Worm (Caenorhabditis elegans) whole organism, L1 larva: Measurements from ENCODE around the gene tag-250.

Source experiments
- C16A3.4 ChIP-seq: fragments of 150-350 bp; optimal IDR thresholded peaks from 2 replicates; lab custom pipeline; 2014; ENCODE audit warnings: missing biosample characterization, missing genetic modification characterization
- alr-1 ChIP-seq: fragments of 200-800 bp; sonication (Bioruptor generic); optimal IDR thresholded peaks from 2 replicates; lab custom pipeline; 2018; ENCODE audit warnings: borderline replicate concordance, mild to moderate bottlenecking, missing genetic modification characterization, missing compliant biosample characterization
- blmp-1 ChIP-seq: fragments of 150-350 bp; optimal IDR thresholded peaks from 2 replicates; lab custom pipeline; 2014; ENCODE audit warnings: missing biosample characterization, missing genetic modification characterization
- dsc-1 ChIP-seq: sonication (generic microtip); optimal IDR thresholded peaks from 2 replicates; lab custom pipeline; 2016; ENCODE audit warnings: mild to moderate bottlenecking, missing genetic modification characterization, missing compliant biosample characterization
- efl-1 ChIP-seq, 4 experiments: fragments of 150-350 bp; optimal IDR thresholded peaks in 3 of 4; peaks in 1 of 4; 1 replicate in 1 of 4; 2 replicates in 3 of 4; lab custom pipeline; 2014; ENCODE audit warnings: missing biosample characterization in 2 of 4, missing genetic modification characterization in 2 of 4, missing genetic modification reagents in 2 of 4
- efl-3 ChIP-seq: fragments of 200-800 bp; sonication (Bioruptor generic); optimal IDR thresholded peaks from 2 replicates; lab custom pipeline; 2018; ENCODE audit warnings: mild to moderate bottlenecking, missing genetic modification characterization, missing compliant biosample characterization
- elt-2 ChIP-seq: sonication (generic microtip); optimal IDR thresholded peaks from 2 replicates; lab custom pipeline; 2016; ENCODE audit warnings: missing genetic modification characterization, mild to moderate bottlenecking, inconsistent platforms, missing compliant biosample characterization, missing genetic modification reagents
- ets-5 ChIP-seq: fragments of 200-800 bp; sonication (Bioruptor generic); IDR thresholded peaks from 2 replicates; pipeline ENCODE4 v1.3.6; 2022; ENCODE audit warnings: missing genetic modification characterization, missing compliant biosample characterization
- fkh-8 ChIP-seq: sonication (generic microtip); optimal IDR thresholded peaks from 2 replicates; lab custom pipeline; 2016; ENCODE audit warnings: mild to moderate bottlenecking, missing genetic modification characterization, missing compliant biosample characterization
- fos-1 ChIP-seq: fragments of 150-350 bp; optimal IDR thresholded peaks from 2 replicates; lab custom pipeline; 2014; ENCODE audit warnings: missing biosample characterization, missing genetic modification characterization
- hlh-4 ChIP-seq: sonication (generic microtip); optimal IDR thresholded peaks from 2 replicates; lab custom pipeline; 2016; ENCODE audit warnings: mild to moderate bottlenecking, missing genetic modification characterization, missing compliant biosample characterization
- jun-1 ChIP-seq: fragments of 150-350 bp; optimal IDR thresholded peaks from 2 replicates; lab custom pipeline; 2014; ENCODE audit warnings: missing biosample characterization, missing genetic modification reagents, missing genetic modification characterization
- lin-14 ChIP-seq: fragments of 200-800 bp; sonication (Bioruptor generic); optimal IDR thresholded peaks from 2 replicates; lab custom pipeline; 2018; ENCODE audit warnings: mild to moderate bottlenecking, missing genetic modification characterization, moderate library complexity, missing compliant biosample characterization
- lin-35 ChIP-seq, 2 experiments: fragments of 150-350 bp; optimal IDR thresholded peaks; 2 replicates each; lab custom pipeline; 2014; ENCODE audit warnings: missing biosample characterization in 2 of 2, missing genetic modification characterization in 2 of 2, missing genetic modification reagents in 2 of 2
- lsy-2 ChIP-seq, 2 experiments: fragments of 150-350 bp; optimal IDR thresholded peaks; 2 replicates each; lab custom pipeline; 2014; ENCODE audit warnings: missing biosample characterization in 2 of 2, missing genetic modification characterization in 2 of 2
- mab-9 ChIP-seq: fragments of 200-800 bp; sonication (Bioruptor generic); IDR thresholded peaks from 2 replicates; pipeline ENCODE4 v1.3.6; 2022; ENCODE audit warnings: missing genetic modification reagents, missing genetic modification characterization, missing compliant biosample characterization
- mdl-1 ChIP-seq, 2 experiments: fragments of 150-350 bp; optimal IDR thresholded peaks; 2 replicates each; lab custom pipeline; 2014 to 2017; ENCODE audit warnings: missing biosample characterization in 2 of 2, missing genetic modification characterization in 2 of 2, inconsistent platforms in 1 of 2
- nhr-11 ChIP-seq: fragments of 150-350 bp; optimal IDR thresholded peaks from 2 replicates; lab custom pipeline; 2014; ENCODE audit warnings: missing biosample characterization, missing genetic modification characterization
- nhr-12 ChIP-seq: sonication (generic microtip); optimal IDR thresholded peaks from 2 replicates; lab custom pipeline; 2017; ENCODE audit warnings: missing biosample characterization, missing genetic modification characterization
- nhr-20 ChIP-seq: sonication (generic microtip); optimal IDR thresholded peaks from 2 replicates; lab custom pipeline; 2016; ENCODE audit warnings: mild to moderate bottlenecking, missing genetic modification characterization, missing compliant biosample characterization
- nhr-71 ChIP-seq: sonication (generic microtip); optimal IDR thresholded peaks from 2 replicates; lab custom pipeline; 2016; ENCODE audit warnings: mild to moderate bottlenecking, missing genetic modification characterization, moderate library complexity, missing compliant biosample characterization
- nhr-77 ChIP-seq: fragments of 150-350 bp; optimal IDR thresholded peaks from 2 replicates; lab custom pipeline; 2014; ENCODE audit warnings: missing biosample characterization, missing genetic modification characterization
- nhr-90 ChIP-seq: sonication (generic microtip); optimal IDR thresholded peaks from 2 replicates; lab custom pipeline; 2016; ENCODE audit warnings: mild to moderate bottlenecking, missing genetic modification characterization, missing compliant biosample characterization; ENCODE audit not compliant: poor library complexity
- pag-3 ChIP-seq: sonication (generic microtip); optimal IDR thresholded peaks from 2 replicates; lab custom pipeline; 2017; ENCODE audit warnings: missing genetic modification characterization, mild to moderate bottlenecking, missing compliant biosample characterization, antibody characterized with exemption, borderline replicate concordance; ENCODE audit not compliant: insufficient read depth
- pax-3 ChIP-seq: fragments of 200-800 bp; sonication (Bioruptor generic); optimal IDR thresholded peaks from 2 replicates; lab custom pipeline; 2018; ENCODE audit warnings: mild to moderate bottlenecking, missing genetic modification characterization, moderate library complexity, missing compliant biosample characterization
- pqm-1 ChIP-seq: sonication (generic microtip); optimal IDR thresholded peaks from 3 replicates; lab custom pipeline; 2017; ENCODE audit warnings: missing biosample characterization, missing genetic modification characterization
- rnt-1 ChIP-seq: sonication (generic microtip); optimal IDR thresholded peaks from 2 replicates; lab custom pipeline; 2016; ENCODE audit warnings: mild to moderate bottlenecking, missing genetic modification characterization, moderate library complexity, missing compliant biosample characterization
- skn-1 ChIP-seq: fragments of 150-350 bp; optimal IDR thresholded peaks from 2 replicates; lab custom pipeline; 2014; ENCODE audit warnings: missing biosample characterization, missing genetic modification characterization
- snu-23 ChIP-seq: sonication (generic microtip); optimal IDR thresholded peaks from 2 replicates; lab custom pipeline; 2016; ENCODE audit warnings: missing genetic modification characterization, missing compliant biosample characterization
- sptf-1 ChIP-seq: fragments of 150-350 bp; optimal IDR thresholded peaks from 2 replicates; lab custom pipeline; 2014; ENCODE audit warnings: missing biosample characterization, missing genetic modification characterization
- unc-130 ChIP-seq: fragments of 150-350 bp; optimal IDR thresholded peaks from 2 replicates; lab custom pipeline; 2017; ENCODE audit warnings: missing biosample characterization, missing genetic modification characterization, inconsistent platforms
- unc-86 ChIP-seq: sonication (generic microtip); optimal IDR thresholded peaks from 2 replicates; lab custom pipeline; 2016; ENCODE audit warnings: missing genetic modification characterization, missing compliant biosample characterization
- xbp-1 ChIP-seq: sonication (generic microtip); optimal IDR thresholded peaks from 2 replicates; lab custom pipeline; 2016; ENCODE audit warnings: missing genetic modification characterization, missing compliant biosample characterization
- zag-1 ChIP-seq: fragments of 150-350 bp; optimal IDR thresholded peaks from 2 replicates; lab custom pipeline; 2014; ENCODE audit warnings: missing biosample characterization, missing genetic modification characterization
- ztf-4 ChIP-seq: fragments of 150-350 bp; optimal IDR thresholded peaks from 2 replicates; lab custom pipeline; 2014; ENCODE audit warnings: missing biosample characterization, missing genetic modification characterization

The tag-250 gene

ce11 chrIII:7911621-7912020 is 13.1 kb downstream of the tag-250 start, which contains the start of gene ZK688.7 (continued):
- no peak for TF ChIP-seq zag-1 (tag; lab: Kevin White, UChicago)
- TF ChIP-seq blmp-1 (tag; lab: Kevin White, UChicago): peak; percentile 37
- no peak for TF ChIP-seq C16A3.4 (tag; lab: Kevin White, UChicago)
- peak; percentile 57 for TF ChIP-seq nhr-20
- TF ChIP-seq nhr-77 (tag; lab: Kevin White, UChicago): no peak
- TF ChIP-seq mab-9: no peak
- peak in 1 of 2 experiments; percentile 15 for TF ChIP-seq mdl-1 (tag; optimal IDR thresholded peaks at IDR 0.05; lab: Kevin White, UChicago)
- TF ChIP-seq pag-3 (tag; lab: Kevin White, UChicago): no peak
- no peak for TF ChIP-seq sptf-1 (tag; lab: Kevin White, UChicago)
- TF ChIP-seq xbp-1: no peak
- TF ChIP-seq skn-1 (tag; lab: Kevin White, UChicago): no peak

- TF ChIP-seq efl-1 (optimal IDR thresholded peaks at IDR 0.05; lab: Kevin White, UChicago): no peak
- peak in 1 of 2 experiments; percentile 52 for TF ChIP-seq efl-1 (GFP tag; optimal IDR thresholded peaks at IDR 0.05 in 1 of 2; lab: Kevin White, UChicago)
- no peak for TF ChIP-seq xbp-1
Measured at ce11 chrIII:7909263-7909662, 15.5 kb downstream of the tag-250 start, which contains the start of gene ZK688.1. ZK688.1 (plus strand) TSS chrIII:7909563.

- peak; percentile 48 for TF ChIP-seq rnt-1
- TF ChIP-seq nhr-90 (tag; lab: Kevin White, UChicago): no peak
- peak; percentile 36 for TF ChIP-seq nhr-71 (tag; lab: Kevin White, UChicago)
- TF ChIP-seq, all 84 proteins: peak for 2
Measured at ce11 chrIII:7907515-7907914, 17.2 kb downstream of the tag-250 start, which contains the start of gene pcp-5. pcp-5 (minus strand) TSS chrIII:7907615.

ce11 chrIII:7903427-7903826 is 21.3 kb downstream of the tag-250 start:
- TF ChIP-seq efl-3 (GFP tag; lab: Kevin White, UChicago): no peak
- TF ChIP-seq fkh-8 (tag; lab: Kevin White, UChicago): no peak
- no peak for TF ChIP-seq rnt-1
- no peak for TF ChIP-seq elt-2
- no peak for TF ChIP-seq unc-130
- no peak for TF ChIP-seq nhr-12 (tag; lab: Kevin White, UChicago)
- no peak for TF ChIP-seq jun-1
- TF ChIP-seq pax-3 (tag; lab: Kevin White, UChicago): no peak
- no peak for TF ChIP-seq ztf-4 (tag; lab: Kevin White, UChicago)
- no peak for TF ChIP-seq alr-1 (tag; lab: Kevin White, UChicago)
- no peak for TF ChIP-seq snu-23 (GFP tag; lab: Kevin White, UChicago)
- no peak for TF ChIP-seq unc-86 (tag; lab: Kevin White, UChicago)
- no peak for TF ChIP-seq lsy-2 (tag; optimal IDR thresholded peaks at IDR 0.05; lab: Kevin White, UChicago)
- TF ChIP-seq xbp-1: no peak

ce11 chrIII:7900733-7901132 is 24.0 kb downstream of the tag-250 start, which contains the start of gene best-24:
best-24 (plus strand) TSS chrIII:7901033.
- no peak for TF ChIP-seq nhr-90 (tag; lab: Kevin White, UChicago)
- TF ChIP-seq fos-1 (tag; lab: Kevin White, UChicago): no peak
- no peak for TF ChIP-seq nhr-11 (tag; lab: Kevin White, UChicago)
- peak; percentile 23 for TF ChIP-seq blmp-1 (tag; lab: Kevin White, UChicago)
- no peak for TF ChIP-seq pqm-1
- no peak for TF ChIP-seq dsc-1 (tag; lab: Kevin White, UChicago)
- peak; percentile 18 for TF ChIP-seq snu-23 (GFP tag; lab: Kevin White, UChicago)
- TF ChIP-seq lin-14: peak; percentile 17
- TF ChIP-seq lin-35 (GFP tag; optimal IDR thresholded peaks at IDR 0.05; lab: Kevin White, UChicago): peak in 1 of 2 experiments; percentile 10
- TF ChIP-seq efl-1 (optimal IDR thresholded peaks at IDR 0.05; lab: Kevin White, UChicago): no peak
- TF ChIP-seq efl-1 (GFP tag; optimal IDR thresholded peaks at IDR 0.05 in 1 of 2; lab: Kevin White, UChicago): peak in 1 of 2 experiments; percentile 87
- no peak for TF ChIP-seq ets-5
- no peak for TF ChIP-seq hlh-4
